Worm (Caenorhabditis elegans): ENCODE data around the gene C04G6.4.

DNA sequence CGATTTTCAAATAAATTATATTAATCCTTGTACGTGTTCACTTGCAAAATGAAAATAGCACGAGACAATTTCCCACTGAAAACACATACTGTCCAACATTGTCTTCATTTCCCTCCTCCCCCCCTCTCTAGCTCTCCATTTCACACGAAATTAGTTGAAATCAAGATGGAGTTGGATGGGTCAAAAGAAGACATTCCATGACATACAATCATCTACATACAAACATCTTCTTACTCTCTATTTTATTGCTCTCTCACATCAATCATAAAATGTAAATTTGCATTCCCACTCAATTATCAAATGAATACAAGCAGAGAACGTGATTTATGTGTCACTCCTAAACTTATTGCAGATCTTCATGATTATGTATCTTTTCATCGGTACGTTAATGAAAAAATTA, 32.5 kb upstream of the C04G6.4 start, which contains the start of gene srsy-1:
- TF ChIP-seq him-1 (tag; optimal IDR thresholded peaks at IDR 0.05) (no peak), dao-5 (tag; optimal IDR thresholded peaks at IDR 0.05) (no peak)
